Worm (Caenorhabditis elegans): ENCODE results near the gene B0218.7.

DNA sequence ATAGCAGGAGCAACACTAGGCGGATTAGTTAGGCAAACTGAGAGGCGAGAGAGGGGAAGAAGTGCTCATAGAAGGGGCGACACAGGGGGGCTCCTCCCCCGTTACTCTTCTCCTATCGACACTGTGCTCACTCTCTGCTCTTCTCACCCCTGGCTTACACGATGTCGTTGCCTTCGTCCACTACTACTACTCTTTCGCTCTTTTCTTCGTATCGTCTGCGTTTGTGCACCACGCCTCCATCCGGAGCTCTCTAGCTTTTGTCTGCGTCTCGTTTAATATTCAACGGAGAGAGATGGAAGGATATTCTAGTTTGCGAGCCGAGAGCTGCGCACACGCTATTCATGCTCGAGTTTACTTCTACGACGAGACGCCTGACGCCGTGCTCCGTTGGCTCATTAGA lies 17.5 kb upstream of the B0218.7 start:
- TF ChIP-seq efl-1 (GFP tag; optimal IDR thresholded peaks at IDR 0.05) = no peak
- TF ChIP-seq nfya-2 (GFP tag; IDR thresholded peaks at IDR 0.05) = no peak
- no peak for TF ChIP-seq hmg-20 (GFP tag; IDR thresholded peaks at IDR 0.05)
- TF ChIP-seq F52B5.7 (tag; optimal IDR thresholded peaks at IDR 0.05) = no peak
- no peak for TF ChIP-seq ztf-6 (GFP tag; IDR thresholded peaks at IDR 0.05)
- TF ChIP-seq C06A6.2 (GFP tag; conservative IDR thresholded peaks at IDR 0.05) = no peak
- no peak for TF ChIP-seq snpc-4 (GFP tag; optimal IDR thresholded peaks at IDR 0.05)
- no peak for TF ChIP-seq snpc-4 (tag; optimal IDR thresholded peaks at IDR 0.05)
- no peak for TF ChIP-seq F33H1.4 (GFP tag; IDR thresholded peaks at IDR 0.05)
- no peak for TF ChIP-seq K11D2.4 (GFP tag; IDR thresholded peaks at IDR 0.05)
- TF ChIP-seq pha-4 (tag; optimal IDR thresholded peaks at IDR 0.05) = no peak
- no peak for TF ChIP-seq hrde-1 (tag; optimal IDR thresholded peaks at IDR 0.05; ENCODE audit: borderline replicate concordance)
- no peak for TF ChIP-seq ama-1 (optimal IDR thresholded peaks at IDR 0.05)
- no peak for TF ChIP-seq ama-1 (GFP tag; optimal IDR thresholded peaks at IDR 0.05)

Measured in whole organism, young adult.